Fruit fly (Drosophila melanogaster): Measurements from ENCODE around the gene ERp44.

- TF ChIP-seq Clk (GFP tag; optimal IDR thresholded peaks at IDR 0.05) (no peak), Hr96 (GFP tag; optimal IDR thresholded peaks at IDR 0.05) (no peak), cic (GFP tag; optimal IDR thresholded peaks at IDR 0.05) (no peak), cnc (optimal IDR thresholded peaks at IDR 0.05) (no peak), tj (GFP tag; optimal IDR thresholded peaks at IDR 0.05) (no peak), CG7101 (tag; optimal IDR thresholded peaks at IDR 0.05) (no peak), bab1 (GFP tag; optimal IDR thresholded peaks at IDR 0.05) (peak; percentile 6)
Observed at dm6 chrX:16331562-16332233, 34.2 kb upstream of the ERp44 start.

Measured in whole organism, adult.